Fruit fly (Drosophila melanogaster): ENCODE data around the gene anchor.

dm6 chr3L:17593174-17593573 lies 28.4 kb upstream of the anchor start:
- TF ChIP-seq kay (GFP tag; ENCODE audit: borderline replicate concordance) (no peak), tj (GFP tag; optimal IDR thresholded peaks at IDR 0.05) (no peak), bab1 (GFP tag; optimal IDR thresholded peaks at IDR 0.05) (no peak), Crg-1 (GFP tag; optimal IDR thresholded peaks at IDR 0.05) (no peak)
